Fruit fly (Drosophila melanogaster): ENCODE data around the gene CG10466.

Gene CG10466

dm6 chr2L:19835186-19835585 is 43.3 kb downstream of the CG10466 start:
- no peak for TF ChIP-seq noc (tag; optimal IDR thresholded peaks at IDR 0.05)

DNA sequence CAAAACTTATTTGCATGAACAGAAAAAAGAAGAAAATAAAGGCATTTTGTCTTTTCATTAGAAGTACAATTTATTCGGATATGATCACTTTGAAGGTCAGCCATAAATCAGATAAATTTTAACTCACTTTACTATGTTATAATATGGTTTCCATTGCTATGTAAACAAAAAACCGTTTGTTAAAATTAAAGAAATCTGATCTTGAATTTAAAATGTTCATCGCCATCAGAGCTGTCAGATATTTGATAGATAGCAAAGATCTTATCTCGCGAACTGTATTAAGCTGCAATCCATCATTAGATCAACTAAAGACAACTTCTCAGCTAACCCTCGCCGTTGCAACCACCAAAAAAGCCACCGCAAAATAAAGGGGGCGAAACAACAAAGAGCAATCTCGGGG is 44.3 kb downstream of the CG10466 start:
- TF ChIP-seq noc (tag; optimal IDR thresholded peaks at IDR 0.05): no peak

All from whole organism, larva.